Fruit fly (Drosophila melanogaster): ENCODE measurements around the gene Brr2.

Gene Brr2

dm6 chr3L:15924811-15925437 lies 42.7 kb downstream of the Brr2 start, which contains the start of gene sff (continued):
- TF ChIP-seq CG3847 (GFP tag; IDR thresholded peaks at IDR 0.05), result peak; percentile 81
- TF ChIP-seq chn (GFP tag; optimal IDR thresholded peaks at IDR 0.05), result peak; percentile 88
- TF ChIP-seq Abd-B (GFP tag; optimal IDR thresholded peaks at IDR 0.05), result peak; percentile 89
- peak; percentile 68 for TF ChIP-seq Vsx1 (GFP tag; optimal IDR thresholded peaks at IDR 0.05)
- peak; percentile 89 for TF ChIP-seq HLH3B (GFP tag; IDR thresholded peaks at IDR 0.05)
- TF ChIP-seq fd64A (GFP tag; optimal IDR thresholded peaks at IDR 0.05), result peak; percentile 77
- no peak for TF ChIP-seq CG15073 (GFP tag; optimal IDR thresholded peaks at IDR 0.05)
- peak; percentile 56 for TF ChIP-seq CTCF (GFP tag; optimal IDR thresholded peaks at IDR 0.05)
- peak; percentile 72 for TF ChIP-seq Fer2 (tag; optimal IDR thresholded peaks at IDR 0.05)
- TF ChIP-seq HHEX (GFP tag; optimal IDR thresholded peaks at IDR 0.05), result peak; percentile 89
- TF ChIP-seq sens-2 (GFP tag; IDR thresholded peaks at IDR 0.05), result peak; percentile 79
- peak; percentile 91 for TF ChIP-seq Optix (GFP tag; IDR thresholded peaks at IDR 0.05)
- TF ChIP-seq ase (GFP tag; IDR thresholded peaks at IDR 0.05), result peak; percentile 82
- peak; percentile 88 for TF ChIP-seq CG15269 (tag; optimal IDR thresholded peaks at IDR 0.05)
- TF ChIP-seq CG14667 (GFP tag; IDR thresholded peaks at IDR 0.05), result peak; percentile 78
- peak; percentile 77 for TF ChIP-seq CG11247 (GFP tag; IDR thresholded peaks at IDR 0.05)
- peak; percentile 77 for TF ChIP-seq CG10462 (GFP tag; optimal IDR thresholded peaks at IDR 0.05)
- peak; percentile 82 for TF ChIP-seq CG1024 (GFP tag; IDR thresholded peaks at IDR 0.05)
- peak; percentile 92 for TF ChIP-seq fd96Cb (tag; optimal IDR thresholded peaks at IDR 0.05)
- peak; percentile 81 for TF ChIP-seq CG11085 (GFP tag; IDR thresholded peaks at IDR 0.05)
- TF ChIP-seq ham (GFP tag; IDR thresholded peaks at IDR 0.05), result no peak
- peak; percentile 79 for TF ChIP-seq CG7786 (GFP tag; optimal IDR thresholded peaks at IDR 0.05)
- peak; percentile 80 for TF ChIP-seq CG5953 (GFP tag; IDR thresholded peaks at IDR 0.05)
- TF ChIP-seq Tbp (GFP tag; optimal IDR thresholded peaks at IDR 0.05), result no peak
- peak; percentile 99 for TF ChIP-seq ewg (GFP tag; optimal IDR thresholded peaks at IDR 0.05)
- TF ChIP-seq Atf6 (GFP tag; IDR thresholded peaks at IDR 0.05), result peak; percentile 72
- peak; percentile 60; the same call in 1 of the 2 replicates for TF ChIP-seq Nf-YA (GFP tag; IDR thresholded peaks at IDR 0.05)
- no peak for TF ChIP-seq Kr (GFP tag; optimal IDR thresholded peaks at IDR 0.05)
- 0 out of 2 replicates have a peak, but pooled peaks have one; percentile 7 for TF ChIP-seq inv (GFP tag; IDR thresholded peaks at IDR 0.05; ENCODE audit: partially characterized antibody)
- TF ChIP-seq CG8388 (GFP tag; optimal IDR thresholded peaks at IDR 0.05), result peak; percentile 83
- TF ChIP-seq CG42726 (GFP tag; IDR thresholded peaks at IDR 0.05; ENCODE audit: partially characterized antibody), result no peak
- TF ChIP-seq Rfx (GFP tag; IDR thresholded peaks at IDR 0.05), result peak; percentile 88
- peak; percentile 52 for TF ChIP-seq Atf-2 (GFP tag; optimal IDR thresholded peaks at IDR 0.05)
- no peak for TF ChIP-seq sc (optimal IDR thresholded peaks at IDR 0.05)
- TF ChIP-seq sc (GFP tag; optimal IDR thresholded peaks at IDR 0.05), result peak; percentile 85
- peak; percentile 66 for TF ChIP-seq CG8281 (tag; optimal IDR thresholded peaks at IDR 0.05)
- peak; percentile 41 for TF ChIP-seq CG4282 (GFP tag; optimal IDR thresholded peaks at IDR 0.05)
- peak; percentile 85 for TF ChIP-seq HLHmδ (GFP tag; optimal IDR thresholded peaks at IDR 0.05)
- TF ChIP-seq nom (GFP tag; optimal IDR thresholded peaks at IDR 0.05), result no peak
- no peak for TF ChIP-seq sima (GFP tag; optimal IDR thresholded peaks at IDR 0.05)
- peak; percentile 37; the same call in 1 of the 3 replicates for TF ChIP-seq CG6791 (GFP tag; IDR thresholded peaks at IDR 0.05; ENCODE audit: partially characterized antibody)
- TF ChIP-seq gfzf (GFP tag; optimal IDR thresholded peaks at IDR 0.05), result no peak
- peak; percentile 65 for TF ChIP-seq fd3F (GFP tag; optimal IDR thresholded peaks at IDR 0.05)
- peak; percentile 85 for TF ChIP-seq Ptx1 (GFP tag; IDR thresholded peaks at IDR 0.05)
- peak; percentile 90 for TF ChIP-seq CG32772 (GFP tag; IDR thresholded peaks at IDR 0.05)
- TF ChIP-seq CG11723 (GFP tag; optimal IDR thresholded peaks at IDR 0.05), result peak; percentile 81
- peak; percentile 87 for TF ChIP-seq CG10543 (GFP tag; optimal IDR thresholded peaks at IDR 0.05)
- TF ChIP-seq Bgb (GFP tag; IDR thresholded peaks at IDR 0.05; ENCODE audit: partially characterized antibody), result no peak
- peak; percentile 84 for TF ChIP-seq Fer3 (tag; optimal IDR thresholded peaks at IDR 0.05)
- peak; percentile 31 for TF ChIP-seq zf30C (GFP tag; optimal IDR thresholded peaks at IDR 0.05)
- peak; percentile 82 for TF ChIP-seq sob (GFP tag; IDR thresholded peaks at IDR 0.05)
